Fruit fly (Drosophila melanogaster) whole organism, prepupa: ENCODE measurements around the gene CG14853.

ENCODE experiments used
- Blimp-1 ChIP-seq: fragments of 200-800 bp; sonication (Bioruptor generic); optimal IDR thresholded peaks from 3 replicates; lab custom pipeline; 2017; ENCODE audit warnings: missing biosample characterization, missing genetic modification characterization, mild to moderate bottlenecking, moderate library complexity, missing genetic modification reagents
- CG10631 ChIP-seq: fragments of 200-800 bp; sonication (Bioruptor generic); optimal IDR thresholded peaks from 2 replicates; lab custom pipeline; 2016; ENCODE audit warnings: missing biosample characterization, missing genetic modification characterization
- CG10669 ChIP-seq: fragments of 200-800 bp; sonication (Bioruptor generic); optimal IDR thresholded peaks from 3 replicates; lab custom pipeline; 2018; ENCODE audit warnings: missing biosample characterization, mild to moderate bottlenecking, missing genetic modification characterization, moderate library complexity
- CG11294 ChIP-seq: fragments of 200-800 bp; sonication (Bioruptor generic); IDR thresholded peaks from 2 replicates; pipeline ENCODE4 v1.3.6; 2022; ENCODE audit warnings: missing biosample characterization, missing genetic modification characterization
- CG11902 ChIP-seq: fragments of 200-800 bp; sonication (Bioruptor generic); optimal IDR thresholded peaks from 3 replicates; lab custom pipeline; 2016; ENCODE audit warnings: missing biosample characterization, missing genetic modification characterization
- CG16779 ChIP-seq: fragments of 200-800 bp; sonication (Bioruptor generic); optimal IDR thresholded peaks from 3 replicates; lab custom pipeline; 2017; ENCODE audit warnings: missing biosample characterization, mild to moderate bottlenecking, missing genetic modification characterization
- CG3032 ChIP-seq: fragments of 200-800 bp; optimal IDR thresholded peaks from 2 replicates; lab custom pipeline; 2019; ENCODE audit warnings: missing biosample characterization, mild to moderate bottlenecking, missing genetic modification characterization, moderate library complexity
- CG31627 ChIP-seq: fragments of 200-800 bp; sonication (Bioruptor generic); optimal IDR thresholded peaks from 3 replicates; lab custom pipeline; 2016; ENCODE audit warnings: missing biosample characterization, missing genetic modification characterization
- CG32006 ChIP-seq: fragments of 200-800 bp; sonication (Bioruptor generic); optimal IDR thresholded peaks from 3 replicates; lab custom pipeline; 2017; ENCODE audit warnings: missing biosample characterization, mild to moderate bottlenecking, missing genetic modification characterization
- CG34406 ChIP-seq: fragments of 200-800 bp; sonication (Bioruptor generic); optimal IDR thresholded peaks from 3 replicates; lab custom pipeline; 2016; ENCODE audit warnings: missing biosample characterization, missing genetic modification characterization
- CG3919 ChIP-seq: fragments of 200-800 bp; sonication (Bioruptor generic); optimal IDR thresholded peaks from 3 replicates; lab custom pipeline; 2016; ENCODE audit warnings: missing biosample characterization, missing genetic modification characterization
- CG4318 ChIP-seq: fragments of 200-800 bp; sonication (Bioruptor generic); optimal IDR thresholded peaks from 3 replicates; lab custom pipeline; 2017; ENCODE audit warnings: missing biosample characterization, mild to moderate bottlenecking, missing genetic modification characterization
- CG6792 ChIP-seq: fragments of 200-800 bp; sonication (Bioruptor generic); optimal IDR thresholded peaks from 3 replicates; lab custom pipeline; 2016; ENCODE audit warnings: missing biosample characterization, missing genetic modification characterization
- CG6854 ChIP-seq: fragments of 200-800 bp; sonication (Bioruptor generic); optimal IDR thresholded peaks from 2 replicates; lab custom pipeline; 2017; ENCODE audit warnings: missing biosample characterization, mild to moderate bottlenecking, missing genetic modification characterization
- CG8119 ChIP-seq: fragments of 200-800 bp; sonication (Bioruptor generic); IDR thresholded peaks from 3 replicates; pipeline ENCODE4 v1.3.6; 2022; ENCODE audit warnings: missing biosample characterization, missing genetic modification characterization
- CG8319 ChIP-seq: fragments of 200-800 bp; sonication (Bioruptor generic); optimal IDR thresholded peaks from 3 replicates; lab custom pipeline; 2016; ENCODE audit warnings: missing biosample characterization, missing genetic modification characterization
- CG8632 ChIP-seq: fragments of 200-800 bp; sonication (Bioruptor generic); optimal IDR thresholded peaks from 3 replicates; lab custom pipeline; 2016; ENCODE audit warnings: missing biosample characterization, missing genetic modification characterization
- CG9139 ChIP-seq: fragments of 200-800 bp; sonication (Bioruptor generic); optimal IDR thresholded peaks from 3 replicates; lab custom pipeline; 2017; ENCODE audit warnings: missing biosample characterization, mild to moderate bottlenecking, missing genetic modification characterization
- Eip75B ChIP-seq: fragments of 200-800 bp; sonication (Bioruptor generic); optimal IDR thresholded peaks from 3 replicates; lab custom pipeline; 2016; ENCODE audit warnings: missing biosample characterization, missing genetic modification characterization
- Eip78C ChIP-seq: fragments of 200-800 bp; sonication (Bioruptor generic); peaks from one replicate; lab custom pipeline; 2016; ENCODE audit warnings: missing biosample characterization, missing genetic modification characterization
- Hr38 ChIP-seq: sonication (Bioruptor generic); optimal IDR thresholded peaks from 2 replicates; lab custom pipeline; 2016; ENCODE audit warnings: missing biosample characterization, missing genetic modification characterization
- Hr39 ChIP-seq: fragments of 200-800 bp; sonication (Bioruptor generic); optimal IDR thresholded peaks from 2 replicates; lab custom pipeline; 2016; ENCODE audit warnings: missing biosample characterization, missing genetic modification characterization
- Lpt ChIP-seq: fragments of 200-800 bp; sonication (Bioruptor generic); optimal IDR thresholded peaks from 3 replicates; lab custom pipeline; 2016; ENCODE audit warnings: missing biosample characterization, missing genetic modification characterization
- Met ChIP-seq: fragments of 200-800 bp; sonication (Bioruptor generic); optimal IDR thresholded peaks from 3 replicates; lab custom pipeline; 2016; ENCODE audit warnings: missing biosample characterization, missing genetic modification characterization
- OdsH ChIP-seq: fragments of 200-800 bp; sonication (Bioruptor generic); optimal IDR thresholded peaks from 3 replicates; lab custom pipeline; 2016; ENCODE audit warnings: missing biosample characterization, missing genetic modification characterization
- Sox102F ChIP-seq: fragments of 200-800 bp; sonication (Bioruptor generic); optimal IDR thresholded peaks from 2 replicates; lab custom pipeline; 2016; ENCODE audit warnings: missing biosample characterization, mild to moderate bottlenecking, missing genetic modification characterization
- Sox14 ChIP-seq: fragments of 200-800 bp; sonication (Bioruptor generic); optimal IDR thresholded peaks from 3 replicates; lab custom pipeline; 2016; ENCODE audit warnings: missing biosample characterization, missing genetic modification characterization
- Sox15 ChIP-seq: fragments of 200-800 bp; sonication (Bioruptor generic); optimal IDR thresholded peaks from 3 replicates; lab custom pipeline; 2016; ENCODE audit warnings: missing biosample characterization, missing genetic modification characterization
- achi ChIP-seq: fragments of 200-800 bp; sonication (Bioruptor generic); optimal IDR thresholded peaks from 3 replicates; lab custom pipeline; 2016; ENCODE audit warnings: missing biosample characterization, missing genetic modification characterization
- acj6 ChIP-seq: fragments of 200-800 bp; sonication (Bioruptor generic); optimal IDR thresholded peaks from 3 replicates; lab custom pipeline; 2016; ENCODE audit warnings: missing biosample characterization, missing genetic modification characterization
- dac ChIP-seq: fragments of 200-800 bp; sonication (Bioruptor generic); optimal IDR thresholded peaks from 2 replicates; lab custom pipeline; 2017; ENCODE audit warnings: missing biosample characterization, mild to moderate bottlenecking, missing genetic modification characterization
- eg ChIP-seq: fragments of 200-800 bp; sonication (Bioruptor generic); IDR thresholded peaks from 3 replicates; pipeline ENCODE4 v1.3.6; 2022; ENCODE audit warnings: missing biosample characterization, missing genetic modification characterization
- esn ChIP-seq: fragments of 200-800 bp; sonication (Bioruptor generic); optimal IDR thresholded peaks from 2 replicates; lab custom pipeline; 2016; ENCODE audit warnings: missing biosample characterization, mild to moderate bottlenecking, missing genetic modification characterization, moderate library complexity
- fd59A ChIP-seq: fragments of 200-800 bp; sonication (Bioruptor generic); optimal IDR thresholded peaks from 2 replicates; lab custom pipeline; 2017; ENCODE audit warnings: missing biosample characterization, mild to moderate bottlenecking, missing genetic modification characterization, missing genetic modification reagents
- fd85E ChIP-seq: fragments of 200-800 bp; sonication (Bioruptor generic); optimal IDR thresholded peaks from 3 replicates; lab custom pipeline; 2016; ENCODE audit warnings: missing biosample characterization, missing genetic modification characterization
- fkh ChIP-seq: fragments of 200-800 bp; sonication (Bioruptor generic); optimal IDR thresholded peaks from 3 replicates; lab custom pipeline; 2017; ENCODE audit warnings: missing biosample characterization, mild to moderate bottlenecking, missing genetic modification characterization, moderate library complexity
- pdm3 ChIP-seq: fragments of 200-800 bp; sonication (Bioruptor generic); optimal IDR thresholded peaks from 3 replicates; lab custom pipeline; 2016; ENCODE audit warnings: missing biosample characterization, missing genetic modification characterization
- salr ChIP-seq, 2 experiments: fragments of 200-800 bp; sonication (Bioruptor generic); optimal IDR thresholded peaks; 3 replicates each; lab custom pipeline; 2016 to 2018; ENCODE audit warnings: missing biosample characterization in 2 of 2, missing genetic modification characterization in 2 of 2, mild to moderate bottlenecking in 1 of 2
- svp ChIP-seq: fragments of 200-800 bp; sonication (Bioruptor generic); peaks from one replicate; lab custom pipeline; 2016; ENCODE audit warnings: missing biosample characterization, missing genetic modification characterization
- topi ChIP-seq: fragments of 200-800 bp; sonication (Bioruptor generic); optimal IDR thresholded peaks from 3 replicates; lab custom pipeline; 2016; ENCODE audit warnings: missing biosample characterization, missing genetic modification characterization

Gene CG14853

DNA sequence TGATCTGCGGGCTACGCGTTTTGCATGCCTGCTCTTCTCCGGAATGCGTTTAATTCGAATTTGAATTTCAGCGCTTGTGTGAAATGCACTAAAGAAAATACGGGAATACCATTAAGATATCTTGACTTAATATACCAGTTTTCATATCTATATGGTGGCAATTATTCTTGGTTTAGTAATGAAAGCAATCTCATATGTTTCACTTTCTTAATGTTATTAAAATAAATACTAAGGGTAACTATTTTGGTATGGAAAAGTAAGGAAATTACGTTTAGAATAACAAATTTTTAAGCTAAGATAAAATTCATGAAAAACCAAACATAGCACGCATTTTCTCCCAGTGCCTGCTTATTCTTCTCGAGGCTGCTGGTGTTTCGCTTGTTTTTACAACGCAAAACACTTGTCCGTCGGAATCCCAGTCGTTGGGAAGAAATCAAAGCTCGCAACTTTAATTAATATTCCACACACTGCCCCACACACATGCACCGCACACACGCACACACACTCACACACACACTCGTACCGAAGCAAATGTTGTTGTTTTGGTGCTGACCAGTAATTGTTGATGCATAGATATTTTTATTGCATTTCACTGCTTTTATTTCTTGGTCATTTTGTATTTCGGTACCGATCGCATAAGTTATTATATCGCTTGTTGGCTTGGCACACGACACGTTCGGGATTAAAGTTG is 31.5 kb upstream of the CG14853 start (continued):
- TF ChIP-seq CG11902 (GFP tag; lab: Kevin White, UChicago): no peak
- no peak for TF ChIP-seq CG10631 (GFP tag; lab: Kevin White, UChicago)
- no peak for TF ChIP-seq Hr38
- TF ChIP-seq eg (GFP tag; lab: Robert Waterston, UW): 0 out of 3 replicates have a peak, but pooled peaks have one; percentile 16
- TF ChIP-seq Sox15 (GFP tag; lab: Kevin White, UChicago): no peak
- TF ChIP-seq CG34406: peak; percentile 39
- peak; percentile 29 for TF ChIP-seq esn (GFP tag; lab: Kevin White, UChicago)
- peak; percentile 33 for TF ChIP-seq Hr39 (GFP tag; lab: Kevin White, UChicago)
- no peak for TF ChIP-seq salr (GFP tag; optimal IDR thresholded peaks at IDR 0.05; lab: Kevin White, UChicago)
- peak; percentile 41 for TF ChIP-seq pdm3 (GFP tag; lab: Kevin White, UChicago)
- TF ChIP-seq OdsH (GFP tag; lab: Kevin White, UChicago): peak; percentile 35
- TF ChIP-seq Met (GFP tag; lab: Kevin White, UChicago): peak; percentile 37
- peak; percentile 11 for TF ChIP-seq Sox14 (GFP tag; lab: Kevin White, UChicago)
- TF ChIP-seq CG9139: no peak
- peak; percentile 35 for TF ChIP-seq topi (GFP tag; lab: Kevin White, UChicago)
- no peak for TF ChIP-seq CG8632 (GFP tag; lab: Kevin White, UChicago)
- no peak for TF ChIP-seq CG6792 (GFP tag; lab: Kevin White, UChicago)
- no peak for TF ChIP-seq fd85E (GFP tag; lab: Kevin White, UChicago)
- no peak for TF ChIP-seq dac
- no peak for TF ChIP-seq CG16779 (tag; lab: Kevin White, UChicago)
- peak; percentile 28 for TF ChIP-seq CG31627 (GFP tag; lab: Kevin White, UChicago)
- TF ChIP-seq Lpt (GFP tag; lab: Kevin White, UChicago): no peak
- no peak for TF ChIP-seq Blimp-1
- peak; percentile 46 for TF ChIP-seq CG32006
- no peak for TF ChIP-seq CG11294 (GFP tag; lab: Robert Waterston, UW)
- TF ChIP-seq CG10669 (GFP tag; lab: Kevin White, UChicago): no peak
- no peak for TF ChIP-seq CG8319
- no peak for TF ChIP-seq CG6854 (GFP tag; lab: Kevin White, UChicago)
- TF ChIP-seq svp (GFP tag; lab: Kevin White, UChicago): peak; percentile 72
- TF ChIP-seq fkh (GFP tag; lab: Kevin White, UChicago): no peak
- TF ChIP-seq Eip78C (GFP tag; lab: Kevin White, UChicago): peak; percentile 77
- peak; percentile 18 for TF ChIP-seq Eip75B (GFP tag; lab: Kevin White, UChicago)
- TF ChIP-seq achi: peak; percentile 26

DNA sequence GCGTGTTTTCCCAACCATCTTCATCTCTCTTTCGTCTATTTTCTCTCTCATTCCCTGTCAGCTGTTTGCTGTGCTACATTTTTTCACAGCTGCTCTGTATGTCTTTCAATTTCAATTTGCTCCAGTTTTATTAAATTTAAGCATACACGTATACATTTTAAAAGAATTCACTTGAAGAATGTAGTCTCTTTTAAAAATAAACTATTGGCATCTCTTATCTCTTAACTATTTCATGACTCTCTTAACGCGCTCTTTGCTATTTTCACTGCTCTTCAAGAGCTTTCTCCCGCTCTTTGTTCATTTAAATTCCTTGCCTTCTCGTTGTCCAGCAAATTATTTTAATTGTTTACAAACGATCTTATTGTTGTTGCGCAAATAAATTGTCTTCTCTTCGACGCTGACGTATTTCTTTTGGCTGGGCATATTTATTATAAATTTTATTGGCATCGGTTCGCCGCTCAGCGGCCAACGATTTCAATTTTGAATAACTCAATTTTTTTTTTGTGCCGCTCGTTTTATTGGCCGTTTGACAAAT is 29.3 kb upstream of the CG14853 start:
- TF ChIP-seq CG6792 (GFP tag; lab: Kevin White, UChicago) (no peak), CG6854 (GFP tag; lab: Kevin White, UChicago) (no peak), CG4318 (no peak), eg (GFP tag; lab: Robert Waterston, UW) (no peak), CG3919 (GFP tag; lab: Kevin White, UChicago) (no peak), esn (GFP tag; lab: Kevin White, UChicago) (no peak), fd59A (GFP tag; lab: Kevin White, UChicago) (no peak), CG3032 (tag; lab: Kevin White, UChicago) (no peak), Sox102F (no peak), pdm3 (GFP tag; lab: Kevin White, UChicago) (no peak), Met (GFP tag; lab: Kevin White, UChicago) (no peak), Eip75B (GFP tag; lab: Kevin White, UChicago) (no peak), acj6 (no peak), CG32006 (no peak), CG8119 (GFP tag; lab: Robert Waterston, UW) (no peak), Hr38 (no peak), CG10631 (GFP tag; lab: Kevin White, UChicago) (no peak), CG31627 (GFP tag; lab: Kevin White, UChicago) (no peak)
- TF ChIP-seq, all 60 proteins: peak for 0
